Fruit fly (Drosophila melanogaster) whole organism, embryonic: ENCODE measurements around the gene Shawn.
A peak's percentile ranks its signal among the peaks of the same experiment; 100 is the strongest.

Experiments used
- ATbp ChIP-seq: fragments of 200-800 bp; sonication (Bioruptor generic); optimal IDR thresholded peaks from 2 replicates; lab custom pipeline; 2017; ENCODE audit warnings: missing biosample characterization, mild to moderate bottlenecking, missing genetic modification characterization, missing genetic modification reagents
- Adf1 ChIP-seq: fragments of 200-800 bp; sonication (Bioruptor generic); IDR thresholded peaks from 2 replicates; pipeline ENCODE4 v1.3.6; 2022; ENCODE audit warnings: missing biosample characterization, missing genetic modification characterization
- BtbVII ChIP-seq: fragments of 200-800 bp; sonication (Bioruptor generic); optimal IDR thresholded peaks from 3 replicates; lab custom pipeline; 2017; ENCODE audit warnings: missing biosample characterization, mild to moderate bottlenecking, missing genetic modification characterization
- CG10209 ChIP-seq: fragments of 200-800 bp; sonication (Bioruptor generic); optimal IDR thresholded peaks from 3 replicates; lab custom pipeline; 2017; ENCODE audit warnings: missing biosample characterization, mild to moderate bottlenecking, missing genetic modification characterization, missing genetic modification reagents
- CG12104 ChIP-seq: fragments of 200-800 bp; sonication (Bioruptor generic); optimal IDR thresholded peaks from 3 replicates; lab custom pipeline; 2016; ENCODE audit warnings: missing biosample characterization, missing genetic modification characterization
- CG12219 ChIP-seq: fragments of 200-800 bp; sonication (Bioruptor generic); optimal IDR thresholded peaks from 3 replicates; lab custom pipeline; 2018; ENCODE audit warnings: missing biosample characterization, mild to moderate bottlenecking, missing genetic modification characterization
- CG12942 ChIP-seq: fragments of 200-800 bp; sonication (Bioruptor generic); optimal IDR thresholded peaks from 3 replicates; lab custom pipeline; 2016; ENCODE audit warnings: missing biosample characterization, missing genetic modification characterization
- CG13424 ChIP-seq: fragments of 200-800 bp; sonication (Bioruptor generic); optimal IDR thresholded peaks from 2 replicates; lab custom pipeline; 2019; ENCODE audit warnings: missing biosample characterization, mild to moderate bottlenecking, missing genetic modification characterization, moderate library complexity
- CG14710 ChIP-seq: fragments of 200-800 bp; sonication (Bioruptor generic); optimal IDR thresholded peaks from 3 replicates; lab custom pipeline; 2019; ENCODE audit warnings: missing biosample characterization, mild to moderate bottlenecking, missing genetic modification characterization, moderate library complexity
- CG14965 ChIP-seq: fragments of 200-800 bp; sonication (Bioruptor generic); optimal IDR thresholded peaks from 2 replicates; lab custom pipeline; 2016; ENCODE audit warnings: missing biosample characterization, missing genetic modification characterization, borderline replicate concordance
- CG15073 ChIP-seq: fragments of 200-800 bp; sonication (Bioruptor generic); optimal IDR thresholded peaks from 2 replicates; lab custom pipeline; 2016; ENCODE audit warnings: missing biosample characterization, missing genetic modification characterization
- CG15514 ChIP-seq: fragments of 200-800 bp; sonication (Bioruptor generic); optimal IDR thresholded peaks from 3 replicates; lab custom pipeline; 2017; ENCODE audit warnings: missing biosample characterization, missing genetic modification characterization, mild to moderate bottlenecking, moderate library complexity, missing genetic modification reagents
- CG15696 ChIP-seq: fragments of 200-800 bp; sonication (Bioruptor generic); optimal IDR thresholded peaks from 2 replicates; lab custom pipeline; 2019; ENCODE audit warnings: missing biosample characterization, mild to moderate bottlenecking, missing genetic modification characterization, moderate library complexity
- CG1603 ChIP-seq: fragments of 200-800 bp; sonication (Bioruptor generic); optimal IDR thresholded peaks from 2 replicates; lab custom pipeline; 2019; ENCODE audit warnings: missing biosample characterization, mild to moderate bottlenecking, missing genetic modification characterization, moderate library complexity
- CG16813 ChIP-seq: fragments of 200-800 bp; sonication (Bioruptor generic); IDR thresholded peaks from 3 replicates; pipeline ENCODE4 v1.3.6; 2022; ENCODE audit warnings: missing biosample characterization, missing genetic modification characterization; ENCODE audit not compliant: partially characterized antibody
- CG18476 ChIP-seq: fragments of 200-800 bp; sonication (Bioruptor generic); optimal IDR thresholded peaks from 2 replicates; lab custom pipeline; 2016; ENCODE audit warnings: missing biosample characterization, mild to moderate bottlenecking, missing genetic modification characterization
- CG32772 ChIP-seq: fragments of 200-800 bp; sonication (Bioruptor generic); IDR thresholded peaks from 2 replicates; pipeline ENCODE4 v1.3.6; 2022; ENCODE audit warnings: missing biosample characterization, missing genetic modification characterization
- CG34224 ChIP-seq: fragments of 200-800 bp; sonication (Bioruptor generic); IDR thresholded peaks from 3 replicates; pipeline ENCODE4 v1.3.6; 2022; ENCODE audit warnings: missing biosample characterization, missing genetic modification characterization; ENCODE audit not compliant: partially characterized antibody
- CG4360 ChIP-seq: fragments of 200-800 bp; sonication (Bioruptor generic); IDR thresholded peaks from 2 replicates; pipeline ENCODE4 v1.3.6; 2022; ENCODE audit warnings: missing biosample characterization, missing genetic modification characterization
- CG43689 ChIP-seq: fragments of 200-800 bp; sonication (Bioruptor generic); IDR thresholded peaks from 2 replicates; pipeline ENCODE4 v1.3.6; 2022; ENCODE audit warnings: missing biosample characterization, missing genetic modification characterization
- CG4404 ChIP-seq: fragments of 200-800 bp; sonication (Bioruptor generic); IDR thresholded peaks from 2 replicates; pipeline ENCODE4 v1.3.6; 2022; ENCODE audit warnings: missing biosample characterization, missing genetic modification characterization
- CG6254 ChIP-seq: fragments of 200-800 bp; sonication (Bioruptor generic); optimal IDR thresholded peaks from 3 replicates; lab custom pipeline; 2017; ENCODE audit warnings: mild to moderate bottlenecking, missing biosample characterization, missing genetic modification reagents, missing genetic modification characterization
- CG6765 ChIP-seq: fragments of 200-800 bp; sonication (Bioruptor generic); optimal IDR thresholded peaks from 3 replicates; lab custom pipeline; 2017; ENCODE audit warnings: missing biosample characterization, mild to moderate bottlenecking, missing genetic modification characterization
- CG7839 ChIP-seq: fragments of 200-800 bp; sonication (Bioruptor generic); optimal IDR thresholded peaks from 3 replicates; lab custom pipeline; 2018; ENCODE audit warnings: missing biosample characterization, mild to moderate bottlenecking, missing genetic modification characterization, moderate library complexity
- CG9876 ChIP-seq: fragments of 200-800 bp; sonication (Bioruptor generic); optimal IDR thresholded peaks from 2 replicates; lab custom pipeline; 2016; ENCODE audit warnings: missing biosample characterization, missing genetic modification characterization
- CTCF ChIP-seq: fragments of 200-800 bp; sonication (Bioruptor generic); optimal IDR thresholded peaks from 2 replicates; lab custom pipeline; 2017; ENCODE audit warnings: missing biosample characterization, mild to moderate bottlenecking, missing genetic modification characterization, moderate library complexity
- Chrac-16 ChIP-seq: fragments of 200-800 bp; sonication (Bioruptor generic); optimal IDR thresholded peaks from 3 replicates; lab custom pipeline; 2016; ENCODE audit warnings: missing biosample characterization, missing genetic modification characterization
- Deaf1 ChIP-seq: fragments of 200-800 bp; optimal IDR thresholded peaks from 3 replicates; lab custom pipeline; 2019; ENCODE audit warnings: missing biosample characterization, mild to moderate bottlenecking, missing genetic modification characterization, moderate library complexity
- Hand ChIP-seq: fragments of 200-800 bp; sonication (Bioruptor generic); optimal IDR thresholded peaks from 2 replicates; lab custom pipeline; 2017; ENCODE audit warnings: mild to moderate bottlenecking, missing biosample characterization, missing genetic modification reagents, missing genetic modification characterization
- Meics ChIP-seq: fragments of 200-800 bp; sonication (Bioruptor generic); optimal IDR thresholded peaks from 2 replicates; lab custom pipeline; 2017; ENCODE audit warnings: missing biosample characterization, mild to moderate bottlenecking, missing genetic modification characterization
- Myb ChIP-seq: fragments of 200-800 bp; sonication (Bioruptor generic); optimal IDR thresholded peaks from 2 replicates; lab custom pipeline; 2016; ENCODE audit warnings: missing biosample characterization, missing genetic modification characterization
- NfI ChIP-seq: fragments of 200-800 bp; sonication (Bioruptor generic); optimal IDR thresholded peaks from 3 replicates; lab custom pipeline; 2018; ENCODE audit warnings: missing biosample characterization, mild to moderate bottlenecking, missing genetic modification characterization, moderate library complexity
- Ravus ChIP-seq: fragments of 200-800 bp; sonication (Bioruptor generic); IDR thresholded peaks from 2 replicates; pipeline ENCODE4 v1.3.6; 2022; ENCODE audit warnings: missing biosample characterization, missing genetic modification characterization
- Rfx ChIP-seq: fragments of 200-800 bp; sonication (Bioruptor generic); IDR thresholded peaks from 2 replicates; pipeline ENCODE4 v1.3.6; 2022; ENCODE audit warnings: missing biosample characterization, missing genetic modification characterization
- Ssrp ChIP-seq: fragments of 200-800 bp; sonication (Bioruptor generic); optimal IDR thresholded peaks from 2 replicates; lab custom pipeline; 2018; ENCODE audit warnings: missing biosample characterization, mild to moderate bottlenecking, missing genetic modification characterization, moderate library complexity
- Taf1 ChIP-seq: fragments of 200-800 bp; sonication (Bioruptor generic); IDR thresholded peaks from 2 replicates; pipeline ENCODE4 v1.3.6; 2022; ENCODE audit warnings: missing biosample characterization, missing genetic modification characterization
- ac ChIP-seq: fragments of 200-800 bp; sonication (Bioruptor generic); optimal IDR thresholded peaks from 3 replicates; lab custom pipeline; 2017; ENCODE audit warnings: missing biosample characterization, mild to moderate bottlenecking, missing genetic modification characterization
- ash1 ChIP-seq: fragments of 200-800 bp; sonication (Bioruptor generic); optimal IDR thresholded peaks from 2 replicates; lab custom pipeline; 2018; ENCODE audit warnings: missing biosample characterization, mild to moderate bottlenecking, missing genetic modification characterization
- az2 ChIP-seq: fragments of 200-800 bp; sonication (Bioruptor generic); optimal IDR thresholded peaks from 3 replicates; lab custom pipeline; 2016; ENCODE audit warnings: missing biosample characterization, missing genetic modification characterization
- bigmax ChIP-seq: fragments of 200-800 bp; sonication (Bioruptor generic); optimal IDR thresholded peaks from 2 replicates; lab custom pipeline; 2018; ENCODE audit warnings: missing biosample characterization, mild to moderate bottlenecking, missing genetic modification characterization
- da ChIP-seq: fragments of 200-800 bp; sonication (Bioruptor generic); optimal IDR thresholded peaks from 2 replicates; lab custom pipeline; 2016; ENCODE audit warnings: missing biosample characterization, missing genetic modification characterization
- fd64A ChIP-seq: fragments of 200-800 bp; sonication (Bioruptor generic); optimal IDR thresholded peaks from 3 replicates; lab custom pipeline; 2018; ENCODE audit warnings: missing biosample characterization, mild to moderate bottlenecking, missing genetic modification characterization
- ken ChIP-seq: fragments of 200-800 bp; sonication (Bioruptor generic); IDR thresholded peaks from 3 replicates; pipeline ENCODE4 v1.3.6; 2022; ENCODE audit warnings: missing biosample characterization, missing genetic modification characterization
- lbe ChIP-seq: fragments of 200-800 bp; sonication (Bioruptor generic); optimal IDR thresholded peaks from 2 replicates; lab custom pipeline; 2016; ENCODE audit warnings: missing biosample characterization, mild to moderate bottlenecking, missing genetic modification characterization
- mirr ChIP-seq: fragments of 200-800 bp; sonication (Bioruptor generic); optimal IDR thresholded peaks from 3 replicates; lab custom pipeline; 2018; ENCODE audit warnings: missing biosample characterization, mild to moderate bottlenecking, missing genetic modification characterization
- phol ChIP-seq: fragments of 200-800 bp; sonication (Bioruptor generic); optimal IDR thresholded peaks from 3 replicates; lab custom pipeline; 2018; ENCODE audit warnings: missing biosample characterization, mild to moderate bottlenecking, missing genetic modification characterization, moderate library complexity
- pros ChIP-seq: fragments of 200-800 bp; sonication (Bioruptor generic); optimal IDR thresholded peaks from 3 replicates; lab custom pipeline; 2019; ENCODE audit warnings: missing biosample characterization, mild to moderate bottlenecking, missing genetic modification characterization, moderate library complexity
- so ChIP-seq: fragments of 200-800 bp; sonication (Bioruptor generic); IDR thresholded peaks from 3 replicates; pipeline ENCODE4 v1.3.6; 2022; ENCODE audit warnings: missing biosample characterization, missing genetic modification characterization
- stwl ChIP-seq: fragments of 200-800 bp; sonication (Bioruptor generic); optimal IDR thresholded peaks from 3 replicates; lab custom pipeline; 2018; ENCODE audit warnings: missing biosample characterization, mild to moderate bottlenecking, missing genetic modification characterization, moderate library complexity
- wdn ChIP-seq: fragments of 200-800 bp; sonication (Bioruptor generic); IDR thresholded peaks from 2 replicates; pipeline ENCODE4 v1.3.6; 2022; ENCODE audit warnings: missing biosample characterization, missing genetic modification characterization
- wek ChIP-seq: fragments of 200-800 bp; sonication (Bioruptor generic); optimal IDR thresholded peaks from 3 replicates; lab custom pipeline; 2018; ENCODE audit warnings: missing biosample characterization, mild to moderate bottlenecking, missing genetic modification characterization, moderate library complexity

The Shawn gene

DNA sequence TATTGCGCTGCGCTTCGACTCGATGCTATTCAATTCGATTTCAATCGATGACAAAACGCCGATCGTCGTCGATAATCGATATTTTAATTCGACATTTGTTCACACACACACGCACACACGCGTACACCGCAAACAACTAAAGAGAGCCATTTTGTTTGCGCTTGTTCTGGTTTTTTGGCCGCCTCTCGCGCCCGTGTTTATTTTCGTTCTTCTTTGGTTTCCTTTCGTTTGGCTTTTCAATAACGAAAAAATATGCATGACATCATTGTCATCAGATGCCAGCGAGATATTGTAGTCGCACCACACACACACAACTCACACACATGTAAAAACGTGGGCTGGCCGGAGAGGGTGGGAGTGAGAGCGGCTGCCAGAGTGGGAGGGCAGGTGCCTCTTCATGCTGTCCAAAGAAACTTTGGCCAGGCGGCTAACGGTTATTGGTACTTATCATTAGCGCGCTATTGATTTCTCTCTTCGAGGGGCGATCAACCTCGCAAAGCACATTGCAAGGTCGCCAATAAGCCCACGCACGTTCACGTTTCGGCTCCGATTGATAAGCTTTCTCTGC is 3.2 kb upstream of the Shawn start (continued):
- TF ChIP-seq CG18476 (GFP tag; lab: Kevin White, UChicago) (no peak), CG4404 (GFP tag; lab: Robert Waterston, UW) (no peak), CG14710 (tag; lab: Kevin White, UChicago) (no peak), wek (GFP tag; lab: Kevin White, UChicago) (no peak), CG16813 (GFP tag; lab: Robert Waterston, UW) (peak; percentile 55), stwl (tag; lab: Kevin White, UChicago) (peak; percentile 60), ash1 (GFP tag; lab: Kevin White, UChicago) (no peak), ATbp (GFP tag; lab: Kevin White, UChicago) (no peak), so (GFP tag; lab: Robert Waterston, UW) (peak; percentile 80; the same call in 2 of the 3 replicates), CG6765 (GFP tag; lab: Kevin White, UChicago) (no peak), NfI (no peak), phol (tag; lab: Kevin White, UChicago) (peak; percentile 31), bigmax (GFP tag; lab: Kevin White, UChicago) (no peak), Ssrp (tag; lab: Kevin White, UChicago) (no peak), fd64A (GFP tag; lab: Kevin White, UChicago) (no peak), Rfx (0 out of 2 replicates have a peak, but pooled peaks have one; percentile 3), CG4360 (GFP tag; lab: Robert Waterston, UW) (no peak), da (GFP tag; lab: Kevin White, UChicago) (no peak), CG15073 (GFP tag; lab: Kevin White, UChicago) (no peak), Hand (GFP tag; lab: Kevin White, UChicago) (no peak), CG1603 (no peak), CG6254 (GFP tag; lab: Kevin White, UChicago) (no peak), Myb (no peak), CG12219 (GFP tag; lab: Kevin White, UChicago) (no peak), CG32772 (no peak), CG9876 (GFP tag; lab: Kevin White, UChicago) (no peak), az2 (GFP tag; lab: Kevin White, UChicago) (no peak), CG15514 (GFP tag; lab: Kevin White, UChicago) (peak; percentile 23), CG12942 (GFP tag; lab: Kevin White, UChicago) (no peak), CG10209 (GFP tag; lab: Kevin White, UChicago) (no peak), lbe (GFP tag; lab: Kevin White, UChicago) (no peak), wdn (GFP tag; lab: Robert Waterston, UW) (no peak), ken (GFP tag; lab: Robert Waterston, UW) (no peak), BtbVII (GFP tag; lab: Kevin White, UChicago) (no peak), CTCF (no peak), Meics (GFP tag; lab: Kevin White, UChicago) (no peak), Adf1 (peak; percentile 13; the same call in 1 of the 2 replicates), CG7839 (tag; lab: Kevin White, UChicago) (no peak), mirr (GFP tag; lab: Kevin White, UChicago) (peak; percentile 65), CG12104 (GFP tag; lab: Kevin White, UChicago) (no peak), pros (GFP tag; lab: Kevin White, UChicago) (peak; percentile 26), Taf1 (no peak), CG15696 (tag; lab: Kevin White, UChicago) (no peak), ac (GFP tag; lab: Kevin White, UChicago) (no peak), Ravus (GFP tag; lab: Robert Waterston, UW) (no peak), Deaf1 (tag; lab: Kevin White, UChicago) (no peak), CG34224 (GFP tag; lab: Robert Waterston, UW) (peak; percentile 35; the same call in 2 of the 3 replicates), CG43689 (GFP tag; lab: Robert Waterston, UW) (no peak), CG14965 (GFP tag; lab: Kevin White, UChicago) (no peak), Chrac-16 (GFP tag; lab: Kevin White, UChicago) (no peak), CG13424 (tag; lab: Kevin White, UChicago) (no peak)
